3 fruit fly cellular contexts compared by ENCODE assay signal in genomic region chr3R:25308228-25308627, dm6.
TF ChIP-seq lines count a peak whose summit lies in the region.

CG10550 (minus strand) TSS chr3R:25308391.

- no peak for TF ChIP-seq CTCF in whole organism, embryonic (GFP tag; optimal IDR thresholded peaks at IDR 0.05; lab: Kevin White, UChicago)

TF ChIP-seq in whole organism, adult, 20 proteins besides CTCF, POLR2A, EP300 and RAD21:
- TF ChIP-seq Crg-1 (GFP tag; optimal IDR thresholded peaks at IDR 0.05; lab: Kevin White, UChicago) (no peak), CG1620 (GFP tag; optimal IDR thresholded peaks at IDR 0.05; lab: Kevin White, UChicago) (no peak), CG14711 (tag; optimal IDR thresholded peaks at IDR 0.05; lab: Kevin White, UChicago) (no peak), pad (GFP tag; optimal IDR thresholded peaks at IDR 0.05; lab: Kevin White, UChicago) (no peak), cic (GFP tag; optimal IDR thresholded peaks at IDR 0.05; lab: Kevin White, UChicago) (peak; percentile 46), tj (GFP tag; optimal IDR thresholded peaks at IDR 0.05; lab: Kevin White, UChicago) (no peak), Mnt (GFP tag; optimal IDR thresholded peaks at IDR 0.05; lab: Kevin White, UChicago) (peak; percentile 33), Hr96 (GFP tag; optimal IDR thresholded peaks at IDR 0.05; lab: Kevin White, UChicago) (peak; percentile 1), CG12768 (GFP tag; optimal IDR thresholded peaks at IDR 0.05; lab: Kevin White, UChicago) (peak; percentile 61)
TF ChIP-seq in whole organism, adult: peak in this region for 4.

TF ChIP-seq in whole organism, embryonic, 481 proteins besides CTCF, POLR2A, EP300 and RAD21 (continues in another document):
- TF ChIP-seq bigmax (GFP tag; optimal IDR thresholded peaks at IDR 0.05; lab: Kevin White, UChicago) (no peak), CG5245 (GFP tag; optimal IDR thresholded peaks at IDR 0.05; lab: Kevin White, UChicago) (no peak), gro (GFP tag; optimal IDR thresholded peaks at IDR 0.05; lab: Kevin White, UChicago) (no peak), Doc2 (GFP tag; IDR thresholded peaks at IDR 0.05; lab: Robert Waterston, UW) (no peak), h (optimal IDR thresholded peaks at IDR 0.05; lab: Kevin White, UChicago) (no peak), Sin3A (optimal IDR thresholded peaks at IDR 0.05; lab: Kevin White, UChicago) (no peak), HHEX (GFP tag; optimal IDR thresholded peaks at IDR 0.05; lab: Kevin White, UChicago) (no peak), Poxn (GFP tag; IDR thresholded peaks at IDR 0.05; lab: Robert Waterston, UW) (no peak), zfh2 (GFP tag; optimal IDR thresholded peaks at IDR 0.05; lab: Kevin White, UChicago) (no peak), Nf-YA (GFP tag; IDR thresholded peaks at IDR 0.05; lab: Robert Waterston, UW) (no peak), CG9215 (GFP tag; IDR thresholded peaks at IDR 0.05; lab: Robert Waterston, UW) (no peak), GATAe (GFP tag; conservative IDR thresholded peaks at IDR 0.05; lab: Robert Waterston, UW) (no peak), CG15479 (GFP tag; optimal IDR thresholded peaks at IDR 0.05; lab: Kevin White, UChicago) (no peak), chn (GFP tag; optimal IDR thresholded peaks at IDR 0.05; lab: Kevin White, UChicago) (no peak), cad (GFP tag; optimal IDR thresholded peaks at IDR 0.05; lab: Kevin White, UChicago) (no peak), CG12769 (tag; optimal IDR thresholded peaks at IDR 0.05; lab: Kevin White, UChicago) (peak; percentile 51), Max (GFP tag; optimal IDR thresholded peaks at IDR 0.05; lab: Kevin White, UChicago) (no peak), Hr3 (GFP tag; optimal IDR thresholded peaks at IDR 0.05; lab: Kevin White, UChicago) (no peak), Atf3 (GFP tag; optimal IDR thresholded peaks at IDR 0.05; lab: Kevin White, UChicago) (no peak), sima (GFP tag; optimal IDR thresholded peaks at IDR 0.05; lab: Kevin White, UChicago) (no peak), CG8388 (GFP tag; optimal IDR thresholded peaks at IDR 0.05; lab: Kevin White, UChicago) (no peak), lola (GFP tag; optimal IDR thresholded peaks at IDR 0.05; lab: Kevin White, UChicago) (no peak), CG17802 (tag; optimal IDR thresholded peaks at IDR 0.05; lab: Kevin White, UChicago) (no peak), chinmo (GFP tag; IDR thresholded peaks at IDR 0.05; lab: Robert Waterston, UW; ENCODE audit: partially characterized antibody) (peak; percentile 87; the same call in 2 of the 4 replicates), tap (tag; optimal IDR thresholded peaks at IDR 0.05; lab: Kevin White, UChicago) (no peak), eyg (GFP tag; optimal IDR thresholded peaks at IDR 0.05; lab: Kevin White, UChicago) (no peak), CG9797 (GFP tag; optimal IDR thresholded peaks at IDR 0.05; lab: Kevin White, UChicago) (no peak), nom (GFP tag; optimal IDR thresholded peaks at IDR 0.05; lab: Kevin White, UChicago) (no peak), bowl (GFP tag; IDR thresholded peaks at IDR 0.05; lab: Robert Waterston, UW) (no peak), pfk (GFP tag; optimal IDR thresholded peaks at IDR 0.05; lab: Kevin White, UChicago) (no peak), CG3407 (GFP tag; optimal IDR thresholded peaks at IDR 0.05; lab: Kevin White, UChicago) (no peak), gce (GFP tag; IDR thresholded peaks at IDR 0.05; lab: Robert Waterston, UW) (no peak), CG2120 (GFP tag; optimal IDR thresholded peaks at IDR 0.05; lab: Kevin White, UChicago) (no peak), H2.0 (GFP tag; IDR thresholded peaks at IDR 0.05; lab: Robert Waterston, UW) (no peak), mirr (GFP tag; optimal IDR thresholded peaks at IDR 0.05; lab: Kevin White, UChicago) (peak; percentile 73), lab (GFP tag; optimal IDR thresholded peaks at IDR 0.05; lab: Kevin White, UChicago) (peak; percentile 2), Gug (GFP tag; IDR thresholded peaks at IDR 0.05; lab: Robert Waterston, UW) (no peak), Hr78 (GFP tag; optimal IDR thresholded peaks at IDR 0.05; lab: Kevin White, UChicago) (peak in 1 of 2 experiments; percentile 63), hth (optimal IDR thresholded peaks at IDR 0.05; lab: Kevin White, UChicago) (no peak), pb (GFP tag; optimal IDR thresholded peaks at IDR 0.05; lab: Kevin White, UChicago) (no peak), CG31365 (tag; optimal IDR thresholded peaks at IDR 0.05; lab: Kevin White, UChicago) (no peak), NK7.1 (GFP tag; optimal IDR thresholded peaks at IDR 0.05; lab: Kevin White, UChicago) (no peak), Hsf (GFP tag; optimal IDR thresholded peaks at IDR 0.05; lab: Kevin White, UChicago) (no peak), fru (optimal IDR thresholded peaks at IDR 0.05; lab: Kevin White, UChicago) (no peak)

TF ChIP-seq in whole organism, wandering third instar larva, 38 proteins besides CTCF, POLR2A, EP300 and RAD21:
- TF ChIP-seq Hnf4 (GFP tag; optimal IDR thresholded peaks at IDR 0.05; lab: Kevin White, UChicago) (peak; percentile 0), foxo (GFP tag; optimal IDR thresholded peaks at IDR 0.05; lab: Kevin White, UChicago) (no peak)
